Fruit fly (Drosophila melanogaster): ENCODE measurements around the gene vri.

- TF ChIP-seq abd-A (tag; optimal IDR thresholded peaks at IDR 0.05) (no peak), wek (GFP tag; optimal IDR thresholded peaks at IDR 0.05) (no peak), CG2116 (GFP tag; optimal IDR thresholded peaks at IDR 0.05) (peak; percentile 51), sc (optimal IDR thresholded peaks at IDR 0.05) (no peak), sc (GFP tag; optimal IDR thresholded peaks at IDR 0.05) (no peak), h (optimal IDR thresholded peaks at IDR 0.05) (no peak), ci (GFP tag; IDR thresholded peaks at IDR 0.05) (0 out of 3 replicates have a peak, but pooled peaks have one; percentile 46), gfzf (GFP tag; optimal IDR thresholded peaks at IDR 0.05) (peak; percentile 80), chif (GFP tag; optimal IDR thresholded peaks at IDR 0.05) (no peak), cas (GFP tag; IDR thresholded peaks at IDR 0.05) (no peak)
These were observed 37.9 kb downstream of the vri start, which contains the start of the genes Ncoa6 and cype for dm6 chr2L:5326414-5327265.

All from whole organism, embryonic.